Fruit fly (Drosophila melanogaster): ENCODE data around the gene CG32712.

Gene CG32712

dm6 chrX:8411532-8411960 lies 22.1 kb downstream of the CG32712 start, which contains the start of gene lawc:
TSS of gene lawc (minus strand) at chrX:8411658.
- TF ChIP-seq fd96Ca (GFP tag; IDR thresholded peaks at IDR 0.05): peak; percentile 93
- TF ChIP-seq EcR (GFP tag; optimal IDR thresholded peaks at IDR 0.05): peak; percentile 21
- no peak for TF ChIP-seq CG34367 (tag; optimal IDR thresholded peaks at IDR 0.05)
- TF ChIP-seq Pif1B (GFP tag; optimal IDR thresholded peaks at IDR 0.05): peak; percentile 37
- peak; percentile 32 for TF ChIP-seq Pif1A (GFP tag; optimal IDR thresholded peaks at IDR 0.05)
- no peak for TF ChIP-seq CG9948 (tag; optimal IDR thresholded peaks at IDR 0.05)
- TF ChIP-seq CG10348 (GFP tag; IDR thresholded peaks at IDR 0.05): no peak
- TF ChIP-seq CG17806 (tag; optimal IDR thresholded peaks at IDR 0.05): no peak
- TF ChIP-seq CG4496 (GFP tag; IDR thresholded peaks at IDR 0.05): peak; percentile 83
- TF ChIP-seq rn (GFP tag; IDR thresholded peaks at IDR 0.05): no peak
- TF ChIP-seq CG12605 (GFP tag; IDR thresholded peaks at IDR 0.05): peak; percentile 90
- TF ChIP-seq CG8301 (tag; optimal IDR thresholded peaks at IDR 0.05): no peak
- TF ChIP-seq CG14655 (GFP tag; optimal IDR thresholded peaks at IDR 0.05): no peak
- peak; percentile 59 for TF ChIP-seq CG13204 (GFP tag; optimal IDR thresholded peaks at IDR 0.05)
- peak; percentile 25 for TF ChIP-seq Snoo (tag; optimal IDR thresholded peaks at IDR 0.05)
- peak; percentile 96 for TF ChIP-seq Ets98B (GFP tag; IDR thresholded peaks at IDR 0.05)
- peak; percentile 0 for TF ChIP-seq CG15710 (tag; optimal IDR thresholded peaks at IDR 0.05)
- TF ChIP-seq D1 (tag; optimal IDR thresholded peaks at IDR 0.05): no peak
- TF ChIP-seq CG8159 (tag; optimal IDR thresholded peaks at IDR 0.05): no peak
- TF ChIP-seq gl (tag; optimal IDR thresholded peaks at IDR 0.05): no peak
- TF ChIP-seq CG32121 (GFP tag; IDR thresholded peaks at IDR 0.05): peak; percentile 94

- peak; percentile 34 for TF ChIP-seq gl (tag; optimal IDR thresholded peaks at IDR 0.05)
- TF ChIP-seq CG12605 (GFP tag; IDR thresholded peaks at IDR 0.05): peak; percentile 88
- TF ChIP-seq CG8159 (tag; optimal IDR thresholded peaks at IDR 0.05): peak; percentile 13
- TF ChIP-seq CG34367 (tag; optimal IDR thresholded peaks at IDR 0.05): peak; percentile 23
- peak; percentile 12 for TF ChIP-seq Pif1A (GFP tag; optimal IDR thresholded peaks at IDR 0.05)
- TF ChIP-seq CG10348 (GFP tag; IDR thresholded peaks at IDR 0.05): no peak
- TF ChIP-seq fd96Ca (GFP tag; IDR thresholded peaks at IDR 0.05): peak; percentile 95
- TF ChIP-seq Ets98B (GFP tag; IDR thresholded peaks at IDR 0.05): peak; percentile 94
- peak; percentile 37 for TF ChIP-seq Pif1B (GFP tag; optimal IDR thresholded peaks at IDR 0.05)
- peak; percentile 24 for TF ChIP-seq CG14655 (GFP tag; optimal IDR thresholded peaks at IDR 0.05)
- no peak for TF ChIP-seq CG15710 (tag; optimal IDR thresholded peaks at IDR 0.05)
- no peak for TF ChIP-seq rn (GFP tag; IDR thresholded peaks at IDR 0.05)
- TF ChIP-seq CG4496 (GFP tag; IDR thresholded peaks at IDR 0.05): peak; percentile 91
- no peak for TF ChIP-seq CG17806 (tag; optimal IDR thresholded peaks at IDR 0.05)
- TF ChIP-seq CG32121 (GFP tag; IDR thresholded peaks at IDR 0.05): peak; percentile 81
- no peak for TF ChIP-seq CG9948 (tag; optimal IDR thresholded peaks at IDR 0.05)
Measured at dm6 chrX:8410349-8411240, 23.0 kb downstream of the CG32712 start.

dm6 chrX:8409793-8410192 lies 23.8 kb downstream of the CG32712 start:
- TF ChIP-seq CG9948 (tag; optimal IDR thresholded peaks at IDR 0.05) (peak; percentile 5), Snoo (tag; optimal IDR thresholded peaks at IDR 0.05) (peak; percentile 58), CG32121 (GFP tag; IDR thresholded peaks at IDR 0.05) (peak; percentile 99), Ets98B (GFP tag; IDR thresholded peaks at IDR 0.05) (peak; percentile 99), CG17806 (tag; optimal IDR thresholded peaks at IDR 0.05) (no peak), CG10348 (GFP tag; IDR thresholded peaks at IDR 0.05) (no peak), CG12605 (GFP tag; IDR thresholded peaks at IDR 0.05) (peak; percentile 95), CG13204 (GFP tag; optimal IDR thresholded peaks at IDR 0.05) (peak; percentile 81), fd96Ca (GFP tag; IDR thresholded peaks at IDR 0.05) (peak; percentile 99), rn (GFP tag; IDR thresholded peaks at IDR 0.05) (no peak), Pif1B (GFP tag; optimal IDR thresholded peaks at IDR 0.05) (peak; percentile 60), CG14655 (GFP tag; optimal IDR thresholded peaks at IDR 0.05) (no peak), Pif1A (GFP tag; optimal IDR thresholded peaks at IDR 0.05) (peak; percentile 14), EcR (GFP tag; optimal IDR thresholded peaks at IDR 0.05) (peak; percentile 62), CG15710 (tag; optimal IDR thresholded peaks at IDR 0.05) (peak; percentile 48), CG8301 (tag; optimal IDR thresholded peaks at IDR 0.05) (peak; percentile 57), gl (tag; optimal IDR thresholded peaks at IDR 0.05) (peak; percentile 51), CG8159 (tag; optimal IDR thresholded peaks at IDR 0.05) (peak; percentile 34), D1 (tag; optimal IDR thresholded peaks at IDR 0.05) (no peak), CG34367 (tag; optimal IDR thresholded peaks at IDR 0.05) (peak; percentile 14), CG4496 (GFP tag; IDR thresholded peaks at IDR 0.05) (peak; percentile 95)

- TF ChIP-seq fd96Ca (GFP tag; IDR thresholded peaks at IDR 0.05): no peak; the same call in 2 of the 3 replicates
- TF ChIP-seq CG8159 (tag; optimal IDR thresholded peaks at IDR 0.05): no peak
- no peak for TF ChIP-seq EcR (GFP tag; optimal IDR thresholded peaks at IDR 0.05)
- no peak for TF ChIP-seq CG8301 (tag; optimal IDR thresholded peaks at IDR 0.05)
- no peak for TF ChIP-seq CG15710 (tag; optimal IDR thresholded peaks at IDR 0.05)
- no peak for TF ChIP-seq Pif1B (GFP tag; optimal IDR thresholded peaks at IDR 0.05)
- no peak for TF ChIP-seq D1 (tag; optimal IDR thresholded peaks at IDR 0.05)
- TF ChIP-seq CG12605 (GFP tag; IDR thresholded peaks at IDR 0.05): 0 out of 2 replicates have a peak, but pooled peaks have one; percentile 33
- no peak for TF ChIP-seq CG4496 (GFP tag; IDR thresholded peaks at IDR 0.05)
- no peak for TF ChIP-seq CG14655 (GFP tag; optimal IDR thresholded peaks at IDR 0.05)
- no peak for TF ChIP-seq CG10348 (GFP tag; IDR thresholded peaks at IDR 0.05)
- TF ChIP-seq CG17806 (tag; optimal IDR thresholded peaks at IDR 0.05): no peak
- TF ChIP-seq rn (GFP tag; IDR thresholded peaks at IDR 0.05): no peak
- peak; percentile 9; the same call in 1 of the 2 replicates for TF ChIP-seq Ets98B (GFP tag; IDR thresholded peaks at IDR 0.05)
- TF ChIP-seq CG13204 (GFP tag; optimal IDR thresholded peaks at IDR 0.05): no peak
- TF ChIP-seq CG9948 (tag; optimal IDR thresholded peaks at IDR 0.05): no peak
- TF ChIP-seq CG32121 (GFP tag; IDR thresholded peaks at IDR 0.05): no peak
Measured at dm6 chrX:8408971-8409455, 24.6 kb downstream of the CG32712 start, which contains the start of gene Trf2. TSS of gene Trf2 (plus strand) at chrX:8409272.

Data from whole organism, pupa.